Worm (Caenorhabditis elegans) whole organism, L3 larva: ENCODE measurements around the gene gst-8.

Experiments
- egl-27 ChIP-seq: sonication (generic microtip); optimal IDR thresholded peaks from 4 replicates; lab custom pipeline; 2017; ENCODE audit warnings: missing biosample characterization, missing genetic modification reagents, missing genetic modification characterization
- elt-1 ChIP-seq: fragments of 150-350 bp; optimal IDR thresholded peaks from 2 replicates; lab custom pipeline; 2014; ENCODE audit warnings: missing biosample characterization, missing genetic modification characterization
- elt-3 ChIP-seq, 3 experiments: fragments of 150-350 bp in 1 of 3; sonication (generic microtip) in 2 of 3; optimal IDR thresholded peaks; 2 replicates in 2 of 3; 4 replicates in 1 of 3; lab custom pipeline; 2014 to 2017; ENCODE audit warnings: missing biosample characterization in 3 of 3, missing genetic modification characterization in 3 of 3
- nhr-237 ChIP-seq: fragments of 150-350 bp; optimal IDR thresholded peaks from 2 replicates; lab custom pipeline; 2014; ENCODE audit warnings: missing biosample characterization, missing genetic modification characterization
- nhr-77 ChIP-seq: fragments of 150-350 bp; optimal IDR thresholded peaks from 2 replicates; lab custom pipeline; 2014; ENCODE audit warnings: missing biosample characterization, missing genetic modification characterization
- pha-4 ChIP-seq: fragments of 150-350 bp; optimal IDR thresholded peaks from 2 replicates; lab custom pipeline; 2014; ENCODE audit warnings: missing biosample characterization, missing genetic modification reagents, missing genetic modification characterization
- skn-1 ChIP-seq: fragments of 150-350 bp; optimal IDR thresholded peaks from 2 replicates; lab custom pipeline; 2014; ENCODE audit warnings: missing biosample characterization, missing genetic modification characterization
- unc-62 ChIP-seq: fragments of 150-350 bp; sonication (generic microtip); optimal IDR thresholded peaks from 4 replicates; lab custom pipeline; 2014; ENCODE audit warnings: missing biosample characterization, missing genetic modification reagents, missing genetic modification characterization
- zag-1 ChIP-seq: fragments of 150-350 bp; optimal IDR thresholded peaks from 2 replicates; lab custom pipeline; 2014; ENCODE audit warnings: missing biosample characterization, missing genetic modification characterization
- ztf-11 ChIP-seq: fragments of 150-350 bp; optimal IDR thresholded peaks from 2 replicates; lab custom pipeline; 2014; ENCODE audit warnings: missing biosample characterization, missing genetic modification characterization

DNA sequence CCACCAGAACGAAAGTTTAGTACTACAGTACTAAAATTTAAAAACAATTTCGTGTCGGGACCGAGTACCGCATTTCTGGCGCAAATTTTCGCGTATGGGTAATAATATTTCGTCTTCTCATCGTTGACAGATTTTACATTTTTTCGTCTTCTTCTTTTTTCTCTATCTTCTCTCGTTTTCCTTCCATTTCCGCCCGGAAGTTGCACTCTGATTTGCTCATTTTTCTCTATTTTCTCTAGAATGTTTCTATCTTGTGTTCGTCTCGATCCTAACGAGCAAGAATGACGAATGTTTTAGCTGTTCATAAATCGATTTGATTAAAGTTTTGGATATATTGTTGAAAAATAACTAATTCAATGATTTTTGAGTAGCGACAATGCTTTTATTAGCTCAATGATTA lies 28.0 kb upstream of the gst-8 start:
- TF ChIP-seq unc-62 (GFP tag; lab: Kevin White, UChicago) (no peak), ztf-11 (tag; lab: Kevin White, UChicago) (no peak), egl-27 (no peak), pha-4 (tag; lab: Kevin White, UChicago) (no peak), nhr-77 (no peak), skn-1 (no peak), elt-1 (no peak), elt-3 (tag; optimal IDR thresholded peaks at IDR 0.05; lab: Kevin White, UChicago) (no peak), zag-1 (tag; lab: Kevin White, UChicago) (no peak), nhr-237 (no peak)
